Worm (Caenorhabditis elegans) whole organism, L3 larva: ENCODE results near the gene Y46G5A.20.

ENCODE experiments used
- R02D3.7 ChIP-seq: fragments of 150-350 bp; optimal IDR thresholded peaks from 2 replicates; lab custom pipeline; 2014; ENCODE audit warnings: missing biosample characterization, missing genetic modification characterization
- ZK546.5 ChIP-seq: sonication (generic microtip); optimal IDR thresholded peaks from 2 replicates; lab custom pipeline; 2017; ENCODE audit warnings: missing biosample characterization, missing genetic modification characterization
- nhr-11 ChIP-seq: fragments of 150-350 bp; optimal IDR thresholded peaks from 2 replicates; lab custom pipeline; 2014; ENCODE audit warnings: missing biosample characterization, missing genetic modification characterization
- nhr-25 ChIP-seq: sonication (generic microtip); optimal IDR thresholded peaks from 2 replicates; lab custom pipeline; 2017; ENCODE audit warnings: missing biosample characterization, missing genetic modification characterization
- nhr-76 ChIP-seq: fragments of 150-350 bp; sonication (generic microtip); optimal IDR thresholded peaks from 5 replicates; lab custom pipeline; 2014; ENCODE audit warnings: missing biosample characterization, missing genetic modification characterization
- skn-1 ChIP-seq: fragments of 150-350 bp; optimal IDR thresholded peaks from 2 replicates; lab custom pipeline; 2014; ENCODE audit warnings: missing biosample characterization, missing genetic modification characterization

ce11 chrII:12826752-12827151 lies 15.9 kb downstream of the Y46G5A.20 start, which contains the start of gene Y46G5A.38:
- TF ChIP-seq nhr-25 (tag; lab: Kevin White, UChicago) (no peak), ZK546.5 (tag; lab: Kevin White, UChicago) (no peak), R02D3.7 (tag; lab: Kevin White, UChicago) (no peak), nhr-11 (tag; lab: Kevin White, UChicago) (no peak), nhr-76 (tag; lab: Kevin White, UChicago) (no peak), skn-1 (no peak)
